Worm (Caenorhabditis elegans) whole organism, late embryonic: Measurements from ENCODE around the gene C09G1.5.

Experiments
- C08G9.2 ChIP-seq: sonication (generic microtip); optimal IDR thresholded peaks from 2 replicates; lab custom pipeline; 2016; ENCODE audit warnings: mild to moderate bottlenecking, missing genetic modification characterization, moderate library complexity, missing compliant biosample characterization
- F13H6.1 ChIP-seq: sonication (generic microtip); optimal IDR thresholded peaks from 2 replicates; lab custom pipeline; 2016; ENCODE audit warnings: missing genetic modification characterization, missing compliant biosample characterization
- K02D7.2 ChIP-seq: sonication (generic microtip); optimal IDR thresholded peaks from 2 replicates; lab custom pipeline; 2017; ENCODE audit warnings: mild to moderate bottlenecking, missing genetic modification characterization, missing compliant biosample characterization
- ama-1 ChIP-seq: fragments of 150-350 bp; optimal IDR thresholded peaks from 2 replicates; lab custom pipeline; 2014
- ceh-14 ChIP-seq: sonication (generic microtip); optimal IDR thresholded peaks from 2 replicates; lab custom pipeline; 2016; ENCODE audit warnings: missing genotype, missing genetic modification characterization, missing compliant biosample characterization
- ceh-18 ChIP-seq: sonication (generic microtip); optimal IDR thresholded peaks from 2 replicates; lab custom pipeline; 2016; ENCODE audit warnings: missing genetic modification characterization, missing compliant biosample characterization
- ceh-2 ChIP-seq: sonication (generic microtip); optimal IDR thresholded peaks from 2 replicates; lab custom pipeline; 2016; ENCODE audit warnings: missing genotype, missing genetic modification characterization, missing compliant biosample characterization
- ceh-22 ChIP-seq: sonication (generic microtip); optimal IDR thresholded peaks from 2 replicates; lab custom pipeline; 2017; ENCODE audit warnings: missing biosample characterization, missing genetic modification characterization
- ceh-30 ChIP-seq: fragments of 150-350 bp; optimal IDR thresholded peaks from 2 replicates; lab custom pipeline; 2014; ENCODE audit warnings: missing biosample characterization, missing genetic modification characterization
- ceh-31 ChIP-seq: sonication (generic microtip); optimal IDR thresholded peaks from 2 replicates; lab custom pipeline; 2016; ENCODE audit warnings: missing genetic modification characterization, missing compliant biosample characterization
- ceh-34 ChIP-seq: sonication (generic microtip); optimal IDR thresholded peaks from 2 replicates; lab custom pipeline; 2016; ENCODE audit warnings: mild to moderate bottlenecking, missing genetic modification characterization, missing compliant biosample characterization
- ceh-45 ChIP-seq: fragments of 200-800 bp; sonication (Bioruptor generic); IDR thresholded peaks from 2 replicates; pipeline ENCODE4 v1.3.6; 2022; ENCODE audit warnings: missing genetic modification reagents, missing genetic modification characterization, missing compliant biosample characterization
- ceh-6 ChIP-seq: fragments of 200-800 bp; sonication (Bioruptor generic); optimal IDR thresholded peaks from 2 replicates; lab custom pipeline; 2018; ENCODE audit warnings: mild to moderate bottlenecking, missing genetic modification characterization, missing compliant biosample characterization
- elt-2 ChIP-seq: sonication (generic microtip); optimal IDR thresholded peaks from 2 replicates; lab custom pipeline; 2016; ENCODE audit warnings: missing genetic modification reagents, missing genetic modification characterization, missing compliant biosample characterization
- ets-4 ChIP-seq: sonication (generic microtip); optimal IDR thresholded peaks from 2 replicates; lab custom pipeline; 2016; ENCODE audit warnings: missing genetic modification characterization, missing compliant biosample characterization
- eyg-1 ChIP-seq: sonication (generic microtip); optimal IDR thresholded peaks from 2 replicates; lab custom pipeline; 2016; ENCODE audit warnings: missing genotype, missing genetic modification characterization, missing compliant biosample characterization
- fkh-10 ChIP-seq: fragments of 150-350 bp; optimal IDR thresholded peaks from 2 replicates; lab custom pipeline; 2014; ENCODE audit warnings: missing biosample characterization, missing genetic modification reagents, missing genetic modification characterization
- hlh-13 ChIP-seq: fragments of 200-800 bp; sonication (Bioruptor generic); optimal IDR thresholded peaks from 2 replicates; lab custom pipeline; 2018; ENCODE audit warnings: mild to moderate bottlenecking, missing genetic modification characterization, missing compliant biosample characterization
- hlh-30 ChIP-seq: sonication (generic microtip); optimal IDR thresholded peaks from 2 replicates; lab custom pipeline; 2017; ENCODE audit warnings: antibody characterized with exemption, missing genetic modification characterization, missing compliant biosample characterization; ENCODE audit not compliant: insufficient read depth
- lim-6 ChIP-seq: sonication (generic microtip); optimal IDR thresholded peaks from 2 replicates; lab custom pipeline; 2016; ENCODE audit warnings: missing genetic modification characterization, missing compliant biosample characterization
- lin-11 ChIP-seq: fragments of 200-800 bp; sonication (Bioruptor generic); optimal IDR thresholded peaks from 2 replicates; lab custom pipeline; 2018; ENCODE audit warnings: mild to moderate bottlenecking, missing genetic modification characterization, missing compliant biosample characterization
- madf-2 ChIP-seq: sonication (generic microtip); optimal IDR thresholded peaks from 2 replicates; lab custom pipeline; 2017; ENCODE audit warnings: missing genetic modification characterization, missing compliant biosample characterization
- nfya-1 ChIP-seq: sonication (generic microtip); optimal IDR thresholded peaks from 2 replicates; lab custom pipeline; 2017; ENCODE audit warnings: missing genetic modification characterization, mild to moderate bottlenecking, missing compliant biosample characterization, antibody characterized with exemption, moderate library complexity
- nhr-11 ChIP-seq: fragments of 150-350 bp; optimal IDR thresholded peaks from 2 replicates; lab custom pipeline; 2014; ENCODE audit warnings: missing biosample characterization, missing genetic modification characterization
- nhr-232 ChIP-seq: sonication (generic microtip); optimal IDR thresholded peaks from 2 replicates; lab custom pipeline; 2016; ENCODE audit warnings: missing genetic modification characterization, missing compliant biosample characterization
- npax-4 ChIP-seq: sonication (generic microtip); optimal IDR thresholded peaks from 2 replicates; lab custom pipeline; 2016; ENCODE audit warnings: missing genetic modification characterization, missing compliant biosample characterization
- odd-2 ChIP-seq: sonication (generic microtip); optimal IDR thresholded peaks from 2 replicates; lab custom pipeline; 2017; ENCODE audit warnings: antibody characterized with exemption, mild to moderate bottlenecking, missing genetic modification characterization, missing compliant biosample characterization
- pax-1 ChIP-seq: fragments of 150-350 bp; optimal IDR thresholded peaks from 2 replicates; lab custom pipeline; 2014; ENCODE audit warnings: missing biosample characterization, missing genetic modification characterization
- pha-4 ChIP-seq: fragments of 150-350 bp; optimal IDR thresholded peaks from 2 replicates; lab custom pipeline; 2018; ENCODE audit warnings: missing biosample characterization, missing genetic modification reagents, missing genetic modification characterization
- pqm-1 ChIP-seq: sonication (generic microtip); optimal IDR thresholded peaks from 2 replicates; lab custom pipeline; 2016; ENCODE audit warnings: missing genetic modification characterization, missing compliant biosample characterization
- sox-2 ChIP-seq: fragments of 200-800 bp; sonication (Bioruptor generic); IDR thresholded peaks from 2 replicates; pipeline ENCODE4 v1.3.6; 2022; ENCODE audit warnings: missing genetic modification reagents, missing genetic modification characterization, missing compliant biosample characterization
- tbx-2 ChIP-seq: sonication (generic microtip); optimal IDR thresholded peaks from 2 replicates; lab custom pipeline; 2016; ENCODE audit warnings: missing genetic modification characterization, missing compliant biosample characterization
- tbx-7 ChIP-seq: sonication (generic microtip); optimal IDR thresholded peaks from 2 replicates; lab custom pipeline; 2016; ENCODE audit warnings: missing genotype, missing genetic modification characterization, missing compliant biosample characterization
- ttx-3 ChIP-seq: sonication (generic microtip); optimal IDR thresholded peaks from 2 replicates; lab custom pipeline; 2016; ENCODE audit warnings: missing genetic modification reagents, missing genetic modification characterization, missing compliant biosample characterization
- unc-55 ChIP-seq: sonication (generic microtip); optimal IDR thresholded peaks from 2 replicates; lab custom pipeline; 2017; ENCODE audit warnings: missing biosample characterization, missing genetic modification reagents, missing genetic modification characterization
- unc-86 ChIP-seq: sonication (generic microtip); optimal IDR thresholded peaks from 2 replicates; lab custom pipeline; 2016; ENCODE audit warnings: missing genetic modification characterization, missing compliant biosample characterization
- zip-5 ChIP-seq: sonication (generic microtip); optimal IDR thresholded peaks from 2 replicates; lab custom pipeline; 2016; ENCODE audit warnings: missing genetic modification characterization, missing compliant biosample characterization

C09G1.5 gene

DNA sequence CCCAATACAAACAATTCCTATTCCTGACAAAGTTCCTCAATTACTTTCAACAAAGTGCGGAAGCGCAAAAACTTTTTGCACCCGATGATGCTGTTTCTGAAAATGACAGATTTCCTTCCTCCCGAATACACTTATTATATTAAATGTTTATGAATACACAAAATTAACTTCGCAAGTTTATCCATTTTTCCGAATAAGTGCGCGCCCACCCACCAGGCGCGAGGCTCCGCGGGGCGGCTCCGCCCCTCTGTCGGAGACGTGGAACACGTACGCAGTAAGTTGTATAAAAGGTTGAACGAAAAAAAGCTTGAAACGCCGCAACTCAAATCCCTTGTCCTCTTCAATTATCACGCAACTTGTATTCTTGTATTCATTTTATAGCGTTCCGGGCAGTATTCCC, at the start of gene C09G1.5:
Gene C09G1.5, plus strand, starts transcription at position 301 of the 400 bp plus-strand sequence.
- no peak for TF ChIP-seq ama-1 (lab: Kevin White, UChicago)
- TF ChIP-seq K02D7.2, result no peak
- TF ChIP-seq fkh-10, result no peak
- TF ChIP-seq unc-55, result no peak
- TF ChIP-seq tbx-7, result no peak
- TF ChIP-seq madf-2, result no peak
- TF ChIP-seq zip-5 (tag; lab: Kevin White, UChicago), result no peak
- TF ChIP-seq eyg-1, result no peak
- no peak for TF ChIP-seq ceh-2 (tag; lab: Kevin White, UChicago)
- no peak for TF ChIP-seq pax-1 (tag; lab: Kevin White, UChicago)

DNA sequence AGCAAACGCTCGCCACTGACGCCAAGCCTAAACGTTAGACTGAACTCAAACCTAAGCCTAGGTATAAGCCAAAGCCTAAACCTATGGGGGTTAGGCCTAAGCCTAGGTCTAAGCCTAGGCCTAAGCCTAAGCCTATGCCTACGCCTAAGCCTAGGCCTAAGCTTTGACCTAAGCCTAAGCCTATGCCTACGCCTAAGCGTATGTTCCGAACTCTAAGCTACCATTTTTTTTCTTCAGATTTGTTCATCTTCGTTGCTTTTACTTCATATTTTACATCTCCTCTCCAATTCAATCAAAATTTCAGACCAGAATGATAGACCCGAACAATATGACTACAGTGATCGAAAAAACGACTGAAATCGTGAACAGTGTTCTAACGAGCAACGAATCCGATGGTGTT, 48.5 kb upstream of the C09G1.5 start, which contains the start of gene npr-33:
Gene npr-33, plus strand, starts transcription at position 301 of the 400 bp plus-strand sequence.
- no peak for TF ChIP-seq ama-1 (lab: Kevin White, UChicago)
- TF ChIP-seq C08G9.2, result no peak
- TF ChIP-seq, all 69 proteins: peak for 0

- TF ChIP-seq fkh-10, result no peak
- TF ChIP-seq ceh-22 (tag; lab: Kevin White, UChicago), result no peak
- no peak for TF ChIP-seq lin-11 (tag; lab: Kevin White, UChicago)
- no peak for TF ChIP-seq ceh-18 (tag; lab: Kevin White, UChicago)
- no peak for TF ChIP-seq pqm-1
- no peak for TF ChIP-seq elt-2
- TF ChIP-seq hlh-30 (tag; lab: Kevin White, UChicago), result no peak
- no peak for TF ChIP-seq ets-4 (tag; lab: Kevin White, UChicago)
- no peak for TF ChIP-seq K02D7.2
- no peak for TF ChIP-seq ceh-30 (tag; lab: Kevin White, UChicago)
- no peak for TF ChIP-seq ceh-2 (tag; lab: Kevin White, UChicago)
- TF ChIP-seq nfya-1 (tag; lab: Kevin White, UChicago), result no peak
- no peak for TF ChIP-seq hlh-13 (GFP tag; lab: Kevin White, UChicago)
- no peak for TF ChIP-seq unc-86 (tag; lab: Kevin White, UChicago)
- no peak for TF ChIP-seq sox-2 (GFP tag; lab: Robert Waterston, UW)
- TF ChIP-seq ttx-3 (tag; lab: Kevin White, UChicago), result no peak
These were observed 46.0 kb upstream of the C09G1.5 start for ce11 chrX:15912841-15913240.

DNA sequence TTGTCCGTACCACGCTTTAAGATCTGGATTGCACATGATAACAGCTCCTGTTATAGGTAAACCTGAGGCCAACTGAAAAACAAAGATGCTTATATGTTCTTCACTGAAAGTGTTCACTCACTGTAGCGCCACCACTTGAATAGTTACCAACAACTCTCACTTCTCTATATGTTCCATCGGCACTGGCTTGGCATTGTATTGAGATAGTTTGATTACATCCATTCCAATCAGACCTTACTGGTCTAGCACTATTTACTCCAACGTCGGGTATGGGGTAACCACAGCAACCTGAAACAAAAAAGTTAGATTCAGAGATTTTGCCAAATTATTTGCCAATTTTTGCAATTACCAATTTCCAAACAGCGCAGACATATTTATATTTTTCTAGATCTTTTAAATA, 43.1 kb upstream of the C09G1.5 start:
- TF ChIP-seq ceh-30 (tag; lab: Kevin White, UChicago), result no peak
- no peak for TF ChIP-seq ceh-22 (tag; lab: Kevin White, UChicago)
- TF ChIP-seq nhr-232 (tag; lab: Kevin White, UChicago), result no peak
- no peak for TF ChIP-seq nhr-11 (tag; lab: Kevin White, UChicago)
- TF ChIP-seq pax-1 (tag; lab: Kevin White, UChicago), result no peak

DNA sequence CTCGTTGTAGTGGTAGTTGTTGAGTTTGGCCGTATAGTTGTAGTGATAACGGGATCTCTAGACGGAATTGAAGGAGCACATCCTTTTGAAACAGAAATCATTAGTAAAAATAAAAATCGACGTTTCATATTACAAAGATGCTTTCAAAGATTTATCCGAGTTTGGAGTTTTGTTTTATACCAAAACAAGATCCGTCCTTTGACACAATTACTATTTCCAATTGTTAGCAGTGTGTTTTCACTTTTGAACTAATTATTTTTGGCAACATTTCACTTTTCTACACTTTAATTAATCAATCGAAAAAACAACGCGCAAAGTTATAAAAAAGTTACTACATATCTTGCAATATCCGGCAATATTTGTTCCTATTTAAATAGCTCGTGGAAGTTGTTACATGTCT, 41.9 kb upstream of the C09G1.5 start, which contains the start of the genes F31B9.4 and F31B9.2:
Gene F31B9.4, minus strand, starts transcription at position 101 of the 400 bp plus-strand sequence.
Gene F31B9.2, plus strand, starts transcription at position 368 of the 400 bp plus-strand sequence.
- TF ChIP-seq unc-55, result no peak
- TF ChIP-seq ama-1 (lab: Kevin White, UChicago), result no peak
- no peak for TF ChIP-seq ceh-45
- TF ChIP-seq F13H6.1 (tag; lab: Kevin White, UChicago), result no peak
- TF ChIP-seq npax-4, result no peak
- TF ChIP-seq lim-6 (tag; lab: Kevin White, UChicago), result no peak
- no peak for TF ChIP-seq odd-2 (tag; lab: Kevin White, UChicago)
- TF ChIP-seq tbx-2 (tag; lab: Kevin White, UChicago), result no peak
- TF ChIP-seq, all 69 proteins: peak for 0

DNA sequence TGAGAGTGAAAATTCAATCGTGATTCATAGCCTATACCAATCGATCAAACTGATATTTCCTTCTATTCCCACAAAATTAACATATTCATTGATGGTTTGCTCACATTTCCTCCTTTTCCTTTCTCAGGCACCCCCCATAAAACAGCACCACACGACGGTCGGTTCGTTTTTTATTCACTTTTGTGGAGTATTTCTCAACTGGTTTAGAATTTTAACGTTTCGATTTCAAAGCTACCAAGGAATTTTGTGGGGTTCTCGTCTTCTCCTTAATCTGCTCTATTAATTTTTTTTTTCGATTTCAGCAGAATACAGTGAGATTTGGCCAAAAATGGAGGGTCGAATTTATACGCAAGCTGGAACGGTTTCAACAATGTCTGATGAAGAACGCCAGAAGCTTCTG, 39.5 kb upstream of the C09G1.5 start, which contains the start of gene F31B9.7:
Gene F31B9.7, plus strand, starts transcription at position 301 of the 400 bp plus-strand sequence.
- TF ChIP-seq ceh-31 (tag; lab: Kevin White, UChicago) (no peak), ceh-34 (tag; lab: Kevin White, UChicago) (no peak), pha-4 (tag; lab: Kevin White, UChicago) (no peak), ceh-6 (no peak), ceh-14 (tag; lab: Kevin White, UChicago) (no peak)
